Fruit fly (Drosophila melanogaster) whole organism, adult: ENCODE data around the gene CG4362.
A peak's percentile ranks its signal among the peaks of the same experiment; 100 is the strongest.

Experiments
- CG11617 ChIP-seq: fragments of 200-800 bp; sonication (Bioruptor generic); optimal IDR thresholded peaks from 2 replicates; lab custom pipeline; 2017; ENCODE audit warnings: mild to moderate bottlenecking, missing biosample characterization, missing genetic modification reagents, missing genetic modification characterization
- CG12768 ChIP-seq: fragments of 200-800 bp; sonication (Bioruptor generic); optimal IDR thresholded peaks from 2 replicates; lab custom pipeline; 2017; ENCODE audit warnings: missing biosample characterization, missing genetic modification characterization, mild to moderate bottlenecking, moderate library complexity, missing genetic modification reagents
- CG14711 ChIP-seq: fragments of 200-800 bp; sonication (Bioruptor generic); optimal IDR thresholded peaks from 2 replicates; lab custom pipeline; 2018; ENCODE audit warnings: missing biosample characterization, mild to moderate bottlenecking, missing genetic modification characterization, moderate library complexity
- CG1620 ChIP-seq: fragments of 200-800 bp; sonication (Bioruptor generic); optimal IDR thresholded peaks from 2 replicates; lab custom pipeline; 2016; ENCODE audit warnings: missing biosample characterization, missing genetic modification characterization
- CG33017 ChIP-seq: fragments of 200-800 bp; sonication (Bioruptor generic); optimal IDR thresholded peaks from 2 replicates; lab custom pipeline; 2018; ENCODE audit warnings: missing biosample characterization, mild to moderate bottlenecking, missing genetic modification characterization, moderate library complexity
- CG5204 ChIP-seq: fragments of 200-800 bp; sonication (Bioruptor generic); optimal IDR thresholded peaks from 2 replicates; lab custom pipeline; 2016; ENCODE audit warnings: missing biosample characterization, missing genetic modification characterization
- CG7045 ChIP-seq: fragments of 200-800 bp; sonication (Bioruptor generic); optimal IDR thresholded peaks from 2 replicates; lab custom pipeline; 2017; ENCODE audit warnings: missing biosample characterization, mild to moderate bottlenecking, missing genetic modification characterization
- CG7101 ChIP-seq: fragments of 200-800 bp; sonication (Bioruptor generic); optimal IDR thresholded peaks from 2 replicates; lab custom pipeline; 2018; ENCODE audit warnings: missing biosample characterization, mild to moderate bottlenecking, missing genetic modification characterization, moderate library complexity
- Clk ChIP-seq: fragments of 200-800 bp; sonication (Bioruptor generic); optimal IDR thresholded peaks from 2 replicates; lab custom pipeline; 2017; ENCODE audit warnings: missing biosample characterization, missing genetic modification characterization
- Crg-1 ChIP-seq: fragments of 200-800 bp; sonication (Bioruptor generic); optimal IDR thresholded peaks from 2 replicates; lab custom pipeline; 2016; ENCODE audit warnings: missing biosample characterization, missing genetic modification characterization
- Hr96 ChIP-seq: fragments of 200-800 bp; sonication (Bioruptor generic); optimal IDR thresholded peaks from 2 replicates; lab custom pipeline; 2016; ENCODE audit warnings: missing biosample characterization, missing genetic modification characterization
- Mnt ChIP-seq: fragments of 200-800 bp; sonication (Bioruptor generic); optimal IDR thresholded peaks from 2 replicates; lab custom pipeline; 2016; ENCODE audit warnings: missing biosample characterization, mild to moderate bottlenecking, missing genetic modification characterization
- bab1 ChIP-seq: fragments of 200-800 bp; sonication (Bioruptor generic); optimal IDR thresholded peaks from 3 replicates; lab custom pipeline; 2019; ENCODE audit warnings: missing biosample characterization, mild to moderate bottlenecking, missing genetic modification characterization, moderate library complexity
- cic ChIP-seq: fragments of 200-800 bp; sonication (Bioruptor generic); optimal IDR thresholded peaks from 2 replicates; lab custom pipeline; 2017; ENCODE audit warnings: missing biosample characterization, mild to moderate bottlenecking, missing genetic modification characterization, moderate library complexity
- cnc ChIP-seq, 2 experiments: fragments of >200 bp; optimal IDR thresholded peaks; 2 replicates each; lab custom pipeline; 2017
- kay ChIP-seq: fragments of 200-800 bp; sonication (Bioruptor generic); peaks from one replicate; lab custom pipeline; 2016; ENCODE audit warnings: missing biosample characterization, missing genetic modification characterization, borderline replicate concordance
- ovo ChIP-seq: fragments of 200-800 bp; sonication (Bioruptor generic); optimal IDR thresholded peaks from 2 replicates; lab custom pipeline; 2016; ENCODE audit warnings: missing biosample characterization, missing genetic modification characterization
- pad ChIP-seq: fragments of 200-800 bp; sonication (Bioruptor generic); optimal IDR thresholded peaks from 3 replicates; lab custom pipeline; 2017; ENCODE audit warnings: missing biosample characterization, missing genetic modification characterization, mild to moderate bottlenecking, moderate library complexity, missing genetic modification reagents
- tj ChIP-seq: fragments of 200-800 bp; sonication (Bioruptor generic); optimal IDR thresholded peaks from 3 replicates; lab custom pipeline; 2017; ENCODE audit warnings: missing biosample characterization, mild to moderate bottlenecking, missing genetic modification characterization, moderate library complexity
- toe ChIP-seq: fragments of 200-800 bp; sonication (Bioruptor generic); optimal IDR thresholded peaks from 2 replicates; lab custom pipeline; 2016; ENCODE audit warnings: missing biosample characterization, missing genetic modification characterization

Gene CG4362

DNA sequence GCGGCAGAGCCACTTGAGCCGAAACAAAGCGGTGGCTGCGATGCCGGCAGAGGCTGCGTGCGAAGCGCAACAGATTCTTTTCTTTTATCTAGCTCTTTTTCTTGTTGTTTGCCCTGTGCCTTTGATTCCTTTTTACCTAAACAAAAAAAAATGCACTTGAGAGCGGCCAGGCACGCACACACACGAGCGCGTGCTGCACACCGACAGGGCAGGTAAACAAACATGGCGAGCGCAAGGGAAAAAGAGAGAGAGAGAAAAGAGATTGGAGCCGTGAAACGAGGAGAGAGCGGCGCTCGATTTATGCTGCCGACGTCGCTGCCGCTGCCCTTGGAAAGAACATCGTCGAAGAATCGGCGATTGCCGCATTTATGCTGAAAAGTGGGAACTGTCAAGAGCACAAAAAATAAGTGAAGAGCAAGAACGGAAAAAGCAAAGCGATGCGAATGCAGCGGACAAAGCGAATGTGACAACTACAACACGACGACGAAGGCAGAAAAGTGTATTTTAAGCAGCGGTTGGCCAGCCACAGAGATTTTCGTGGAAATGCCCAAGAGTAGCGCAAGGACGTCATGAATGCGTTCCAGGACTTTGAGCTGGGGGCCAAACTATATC, 14.4 kb downstream of the CG4362 start:
- TF ChIP-seq tj (GFP tag; lab: Kevin White, UChicago) (peak; percentile 95), cnc (optimal IDR thresholded peaks at IDR 0.05; lab: Kevin White, UChicago) (no peak)

DNA sequence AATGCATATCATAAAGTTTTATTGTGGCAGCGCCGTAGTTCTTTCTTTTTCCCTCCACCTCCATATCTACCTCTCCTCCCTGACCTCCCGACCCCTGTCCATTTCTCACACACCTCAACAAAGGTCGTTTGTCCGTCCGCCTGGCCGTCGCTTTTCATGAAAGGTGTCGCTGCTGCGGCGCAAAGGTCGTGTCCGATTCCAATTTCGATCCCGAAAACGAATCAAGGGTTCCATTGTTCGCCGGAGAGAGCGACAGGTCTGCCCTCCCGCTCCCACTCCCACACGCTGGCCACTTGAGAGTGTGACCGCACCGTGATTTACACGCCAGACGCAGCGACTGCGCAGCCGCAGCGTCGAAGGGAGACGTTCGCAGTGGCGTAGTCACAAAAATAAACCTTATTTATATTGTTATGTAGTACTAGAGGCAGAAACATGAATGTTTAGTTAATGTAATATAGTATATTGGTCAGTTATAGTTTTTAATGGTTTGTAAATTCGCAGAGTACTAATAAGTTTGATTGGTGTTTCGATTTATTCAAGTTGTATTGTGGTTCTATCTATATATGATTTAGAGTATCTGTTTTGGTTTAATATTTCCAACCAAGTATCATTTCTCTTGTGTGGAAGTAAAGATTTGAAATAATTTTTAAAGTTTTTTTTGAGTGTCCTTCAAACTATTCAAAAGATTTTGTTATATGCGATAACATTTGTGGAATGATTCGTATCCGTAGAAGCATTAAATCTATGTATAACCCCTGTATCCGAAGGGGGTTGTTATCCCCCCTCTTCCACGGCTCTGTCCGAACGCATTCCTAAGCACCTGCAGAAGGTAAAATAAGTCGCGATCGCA, 15.1 kb downstream of the CG4362 start:
- no peak for TF ChIP-seq ovo (GFP tag; lab: Kevin White, UChicago)

DNA sequence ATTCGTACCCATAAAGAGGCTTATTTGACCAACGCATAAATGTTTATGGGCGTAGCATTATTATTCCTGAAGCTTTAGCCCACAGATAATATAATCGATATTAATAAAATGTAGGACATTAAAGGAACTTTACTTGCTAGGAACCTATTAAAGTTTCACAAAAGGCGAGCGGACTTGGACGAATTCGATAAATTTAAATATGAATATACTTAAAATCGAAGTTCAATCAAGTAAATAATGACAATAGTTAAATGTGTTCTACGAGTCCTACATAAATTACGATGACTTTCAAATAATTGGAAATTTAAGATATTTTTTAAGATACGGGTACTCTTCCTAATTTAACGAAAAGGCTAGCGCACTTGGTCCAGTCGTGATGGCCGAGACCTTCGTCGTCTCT, 15.7 kb downstream of the CG4362 start:
- no peak for TF ChIP-seq Clk (GFP tag; lab: Kevin White, UChicago)
- no peak for TF ChIP-seq cic (GFP tag; lab: Kevin White, UChicago)
- no peak for TF ChIP-seq CG11617 (GFP tag; lab: Kevin White, UChicago)
- no peak for TF ChIP-seq CG1620
- TF ChIP-seq CG12768 (GFP tag; lab: Kevin White, UChicago) = no peak

DNA sequence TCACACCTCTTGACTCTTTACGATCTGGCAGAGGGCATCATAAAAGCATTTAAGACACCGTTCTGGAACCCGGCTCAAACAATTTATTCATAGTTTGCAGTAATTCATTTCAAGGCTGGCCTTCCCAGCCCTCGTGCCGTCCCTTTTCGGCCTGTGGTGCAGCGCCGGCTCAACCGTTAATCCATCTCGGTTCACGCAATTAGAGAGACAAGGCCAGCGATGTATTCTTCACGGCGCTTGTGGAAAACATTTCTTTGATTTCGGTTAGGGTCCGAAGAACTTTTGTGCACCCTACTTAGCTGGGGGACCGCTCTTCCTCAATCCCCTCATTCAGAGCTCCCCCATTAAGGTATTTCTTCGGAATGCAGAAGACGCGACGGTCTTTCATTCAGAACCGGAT, 16.2 kb downstream of the CG4362 start:
- TF ChIP-seq Hr96 (GFP tag; lab: Kevin White, UChicago) (no peak), CG12768 (GFP tag; lab: Kevin White, UChicago) (no peak), CG11617 (GFP tag; lab: Kevin White, UChicago) (no peak), CG5204 (GFP tag; lab: Kevin White, UChicago) (no peak), CG7101 (no peak), toe (GFP tag; lab: Kevin White, UChicago) (no peak), bab1 (no peak), Clk (GFP tag; lab: Kevin White, UChicago) (no peak), cic (GFP tag; lab: Kevin White, UChicago) (no peak), Mnt (no peak), pad (no peak), Crg-1 (GFP tag; lab: Kevin White, UChicago) (no peak), CG14711 (tag; lab: Kevin White, UChicago) (no peak), cnc (optimal IDR thresholded peaks at IDR 0.05; lab: Kevin White, UChicago) (no peak), CG1620 (no peak), kay (no peak), CG7045 (GFP tag; lab: Kevin White, UChicago) (no peak), ovo (GFP tag; lab: Kevin White, UChicago) (no peak), CG33017 (tag; lab: Kevin White, UChicago) (no peak), tj (GFP tag; lab: Kevin White, UChicago) (no peak)

DNA sequence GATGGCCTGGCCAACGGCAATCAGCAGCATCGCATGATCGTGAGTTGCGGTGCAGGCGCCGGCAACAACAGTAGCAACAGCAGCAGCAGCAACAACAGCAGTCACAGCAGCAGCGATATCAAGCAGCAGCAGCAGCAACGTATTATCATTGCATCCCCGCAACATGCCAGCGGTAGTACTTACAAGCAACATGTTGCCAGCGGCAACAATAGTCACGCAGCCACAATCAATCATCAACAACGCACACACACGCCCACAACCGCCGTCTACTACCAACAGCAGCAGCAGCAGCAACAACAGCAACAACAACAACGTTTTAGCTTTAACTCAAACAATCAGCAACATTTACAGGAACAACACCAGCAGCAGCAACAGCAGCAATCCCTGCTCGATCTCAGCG, 18.8 kb downstream of the CG4362 start:
- TF ChIP-seq CG14711 (tag; lab: Kevin White, UChicago) (no peak), tj (GFP tag; lab: Kevin White, UChicago) (no peak), CG33017 (tag; lab: Kevin White, UChicago) (no peak), CG7045 (GFP tag; lab: Kevin White, UChicago) (no peak), Mnt (no peak), toe (GFP tag; lab: Kevin White, UChicago) (no peak), Crg-1 (GFP tag; lab: Kevin White, UChicago) (no peak), pad (no peak), kay (no peak), bab1 (no peak), CG7101 (no peak), cic (GFP tag; lab: Kevin White, UChicago) (no peak), CG11617 (GFP tag; lab: Kevin White, UChicago) (no peak), Hr96 (GFP tag; lab: Kevin White, UChicago) (no peak), CG12768 (GFP tag; lab: Kevin White, UChicago) (no peak)

DNA sequence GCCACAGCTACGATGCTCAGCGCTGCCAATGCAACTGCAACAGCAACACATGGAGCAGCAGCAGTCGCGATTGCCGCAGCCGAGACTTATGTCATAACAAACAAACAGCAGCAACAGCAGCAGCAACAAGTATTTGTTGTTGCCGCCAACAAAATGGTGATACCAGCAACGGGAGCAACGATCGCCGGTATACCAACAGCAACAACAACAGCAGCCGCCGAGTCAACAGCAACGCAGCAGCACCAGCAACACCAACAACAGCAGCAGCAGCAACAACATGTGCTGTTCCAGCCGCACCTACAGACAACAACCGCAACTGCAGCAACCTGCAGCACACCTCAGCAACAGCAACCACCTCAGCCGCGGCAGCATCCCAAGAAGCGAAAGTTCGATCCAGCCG, 19.3 kb downstream of the CG4362 start:
- TF ChIP-seq toe (GFP tag; lab: Kevin White, UChicago) (no peak), CG14711 (tag; lab: Kevin White, UChicago) (no peak), CG7045 (GFP tag; lab: Kevin White, UChicago) (no peak), pad (no peak), CG1620 (no peak), CG7101 (no peak), CG11617 (GFP tag; lab: Kevin White, UChicago) (no peak), Crg-1 (GFP tag; lab: Kevin White, UChicago) (no peak), ovo (GFP tag; lab: Kevin White, UChicago) (no peak), tj (GFP tag; lab: Kevin White, UChicago) (no peak), Clk (GFP tag; lab: Kevin White, UChicago) (no peak), bab1 (no peak), CG33017 (tag; lab: Kevin White, UChicago) (no peak), CG12768 (GFP tag; lab: Kevin White, UChicago) (no peak)

DNA sequence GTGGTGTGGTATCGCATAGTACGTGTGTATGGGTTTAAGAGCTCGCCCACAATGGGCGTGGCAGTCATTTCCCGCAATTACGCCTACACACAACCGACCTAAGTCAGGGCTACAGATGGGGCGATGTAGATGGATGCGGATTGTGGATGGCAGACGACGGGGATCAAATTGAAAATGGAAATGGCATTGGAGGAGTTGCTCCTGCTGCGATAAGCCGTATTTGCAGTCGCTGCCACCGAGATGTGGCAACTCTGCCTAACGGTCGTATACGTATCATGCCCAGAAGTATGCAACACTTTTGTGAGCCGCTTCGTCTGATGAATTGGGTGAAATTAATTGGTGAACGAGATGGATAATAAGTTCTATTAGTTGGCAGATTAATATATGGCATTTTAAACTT, 20.6 kb downstream of the CG4362 start:
- TF ChIP-seq cic (GFP tag; lab: Kevin White, UChicago) = no peak
- TF ChIP-seq Crg-1 (GFP tag; lab: Kevin White, UChicago) = no peak
- TF ChIP-seq Mnt = no peak
- peak; percentile 24 for TF ChIP-seq CG14711 (tag; lab: Kevin White, UChicago)
- no peak for TF ChIP-seq Clk (GFP tag; lab: Kevin White, UChicago)
